Worm (Caenorhabditis elegans) whole organism, young adult: ENCODE data around the gene F38A6.5.

Experiments used
- B0336.3 ChIP-seq: fragments of 200-800 bp; sonication (Bioruptor generic); IDR thresholded peaks from 2 replicates; pipeline ENCODE4 v1.3.6; 2022; ENCODE audit warnings: missing genetic modification characterization, missing compliant biosample characterization
- Y56A3A.18 ChIP-seq: fragments of 200-800 bp; sonication (Bioruptor generic); IDR thresholded peaks from 2 replicates; pipeline ENCODE4 v1.3.6; 2022; ENCODE audit warnings: missing genetic modification reagents, missing genetic modification characterization, missing compliant biosample characterization
- Y95B8A.8 ChIP-seq: fragments of 200-800 bp; sonication (Bioruptor generic); IDR thresholded peaks from 2 replicates; pipeline ENCODE4 v1.3.6; 2022; ENCODE audit warnings: missing genetic modification reagents, missing genetic modification characterization, missing compliant biosample characterization
- athp-1 ChIP-seq: sonication (generic microtip); optimal IDR thresholded peaks from 2 replicates; lab custom pipeline; 2017; ENCODE audit warnings: mild to moderate bottlenecking, missing genetic modification characterization, missing compliant biosample characterization
- attf-3 ChIP-seq: fragments of 200-800 bp; sonication (Bioruptor generic); conservative IDR thresholded peaks from 2 replicates; pipeline ENCODE4 v1.3.6; 2022; ENCODE audit warnings: missing genetic modification reagents, missing genetic modification characterization, missing compliant biosample characterization
- ekl-4 ChIP-seq: fragments of 200-800 bp; sonication (Bioruptor generic); IDR thresholded peaks from 2 replicates; pipeline ENCODE4 v1.3.6; 2022; ENCODE audit warnings: missing genetic modification reagents, missing genetic modification characterization, missing compliant biosample characterization
- nfya-1 ChIP-seq: sonication (generic microtip); optimal IDR thresholded peaks from 2 replicates; lab custom pipeline; 2017; ENCODE audit warnings: antibody characterized with exemption, missing compliant biosample characterization, missing genetic modification characterization, borderline replicate concordance; ENCODE audit not compliant: insufficient read depth
- nhr-120 ChIP-seq: fragments of 200-800 bp; sonication (Bioruptor generic); IDR thresholded peaks from 2 replicates; pipeline ENCODE4 v1.3.6; 2022; ENCODE audit warnings: missing genetic modification characterization, missing compliant biosample characterization
- unc-62 ChIP-seq: fragments of 150-350 bp; optimal IDR thresholded peaks from 2 replicates; lab custom pipeline; 2014; ENCODE audit warnings: missing biosample characterization, missing genetic modification reagents, missing genetic modification characterization

DNA sequence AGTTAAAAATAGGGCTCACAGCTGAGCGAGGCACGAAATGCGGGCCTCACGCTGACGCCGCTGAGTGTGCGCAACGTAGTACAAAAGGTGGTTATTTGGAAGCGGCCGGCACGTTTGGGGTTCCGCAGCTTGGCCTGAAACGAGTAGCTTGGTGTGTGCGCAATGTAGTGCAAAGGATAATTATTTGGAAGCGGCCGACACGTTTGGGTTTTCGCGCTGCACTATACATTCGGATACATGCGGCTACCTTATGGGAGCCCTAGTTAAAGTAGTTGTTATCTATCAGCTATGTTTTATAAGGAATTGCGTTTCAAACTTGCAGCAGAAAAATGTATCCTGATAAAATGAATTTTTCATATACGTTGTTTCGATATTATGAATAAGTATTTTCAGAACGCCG, 16.5 kb upstream of the F38A6.5 start, which contains the start of gene Y44A6D.1:
- TF ChIP-seq Y56A3A.18 = no peak
- no peak for TF ChIP-seq attf-3 (GFP tag; lab: Robert Waterston, UW)
- TF ChIP-seq unc-62 (GFP tag; lab: Kevin White, UChicago) = no peak
- no peak for TF ChIP-seq B0336.3 (GFP tag; lab: Robert Waterston, UW)
- TF ChIP-seq nhr-120 (GFP tag; lab: Robert Waterston, UW) = no peak
- no peak for TF ChIP-seq ekl-4 (GFP tag; lab: Robert Waterston, UW)
- no peak for TF ChIP-seq Y95B8A.8 (GFP tag; lab: Robert Waterston, UW)
- no peak for TF ChIP-seq athp-1 (tag; lab: Kevin White, UChicago)
- TF ChIP-seq nfya-1 (tag; lab: Kevin White, UChicago) = no peak
